Worm (Caenorhabditis elegans) whole organism, L4 larva: Measurements from ENCODE around the gene F21D5.7.

Source experiments
- dmd-9 ChIP-seq: fragments of 200-800 bp; sonication (Bioruptor generic); IDR thresholded peaks from 2 replicates; pipeline ENCODE4 v1.3.6; 2022; ENCODE audit warnings: missing genetic modification reagents, missing genetic modification characterization, missing compliant biosample characterization
- dpl-1 ChIP-seq: fragments of 150-350 bp; optimal IDR thresholded peaks from 2 replicates; lab custom pipeline; 2014; ENCODE audit warnings: missing biosample characterization, missing genetic modification reagents, missing genetic modification characterization
- dve-1 ChIP-seq: sonication (generic microtip); optimal IDR thresholded peaks from 2 replicates; lab custom pipeline; 2017; ENCODE audit warnings: antibody characterized with exemption, mild to moderate bottlenecking, missing genetic modification characterization, missing compliant biosample characterization; ENCODE audit not compliant: insufficient read depth
- ztf-11 ChIP-seq: fragments of 150-350 bp; optimal IDR thresholded peaks from 2 replicates; lab custom pipeline; 2014; ENCODE audit warnings: missing biosample characterization, missing genetic modification characterization

ce11 chrIV:8729636-8730035 lies 13.9 kb downstream of the F21D5.7 start:
- TF ChIP-seq dpl-1 (no peak), ztf-11 (tag; lab: Kevin White, UChicago) (no peak), dve-1 (tag; lab: Kevin White, UChicago) (peak; percentile 53), dmd-9 (GFP tag; lab: Robert Waterston, UW) (no peak)
